Worm (Caenorhabditis elegans): ENCODE measurements around the gene str-151.
A peak's percentile ranks its signal among the peaks of the same experiment; 100 is the strongest.

ce11 chrV:16604301-16604700 is 28.3 kb downstream of the str-151 start:
- peak; percentile 11 for TF ChIP-seq pqm-1 (tag; optimal IDR thresholded peaks at IDR 0.05)
- TF ChIP-seq nhr-11 (tag; optimal IDR thresholded peaks at IDR 0.05), result no peak
- TF ChIP-seq nhr-6 (tag; optimal IDR thresholded peaks at IDR 0.05), result no peak
- no peak for TF ChIP-seq fos-1 (tag; optimal IDR thresholded peaks at IDR 0.05)
- peak; percentile 44 for TF ChIP-seq dve-1 (tag; optimal IDR thresholded peaks at IDR 0.05; ENCODE audit: insufficient read depth)
- TF ChIP-seq lin-1 (GFP tag; IDR thresholded peaks at IDR 0.05), result no peak
- TF ChIP-seq nhr-28 (tag; optimal IDR thresholded peaks at IDR 0.05), result peak; percentile 46
- no peak for TF ChIP-seq nhr-42 (GFP tag; IDR thresholded peaks at IDR 0.05)
- TF ChIP-seq unc-130 (GFP tag; optimal IDR thresholded peaks at IDR 0.05), result no peak
- TF ChIP-seq nhr-77 (tag; optimal IDR thresholded peaks at IDR 0.05), result peak; percentile 22
- TF ChIP-seq daf-8 (GFP tag; IDR thresholded peaks at IDR 0.05), result no peak
- no peak for TF ChIP-seq aly-2 (tag; optimal IDR thresholded peaks at IDR 0.05)
- TF ChIP-seq daf-16 (GFP tag; optimal IDR thresholded peaks at IDR 0.05), result no peak
- TF ChIP-seq daf-16 (tag; optimal IDR thresholded peaks at IDR 0.05), result peak; percentile 50
- TF ChIP-seq lin-15B (tag; optimal IDR thresholded peaks at IDR 0.05), result no peak

Measured in whole organism, L4 larva.